Worm (Caenorhabditis elegans) whole organism, dauer: ENCODE results near the gene exos-4.2.

Experiments used
- unc-62 ChIP-seq: sonication (generic microtip); optimal IDR thresholded peaks from 2 replicates; lab custom pipeline; 2017; ENCODE audit warnings: missing biosample characterization, missing genetic modification reagents, missing genetic modification characterization

The exos-4.2 gene

DNA sequence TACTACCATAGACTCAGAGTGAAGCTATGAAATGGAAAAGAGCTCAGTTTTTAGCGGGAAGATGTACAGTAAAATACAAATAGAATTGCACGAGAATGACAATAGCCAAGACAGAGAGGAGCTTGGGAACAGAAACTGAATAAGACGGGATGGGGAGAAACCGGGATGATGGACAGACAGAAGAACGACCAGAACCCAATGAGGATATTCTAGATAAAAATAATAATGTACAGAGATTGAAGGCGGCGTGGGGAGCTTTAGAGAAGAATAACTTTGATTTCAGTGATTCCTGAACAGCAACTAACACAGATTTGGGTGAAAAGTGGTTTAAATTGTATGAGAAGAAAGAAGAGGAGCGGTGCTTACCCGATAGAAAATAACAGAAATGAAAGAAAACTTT, 21.5 kb downstream of the exos-4.2 start:
- TF ChIP-seq unc-62 = no peak

- TF ChIP-seq unc-62 = no peak
Measured at ce11 chrIII:883595-883994, 23.6 kb downstream of the exos-4.2 start.

DNA sequence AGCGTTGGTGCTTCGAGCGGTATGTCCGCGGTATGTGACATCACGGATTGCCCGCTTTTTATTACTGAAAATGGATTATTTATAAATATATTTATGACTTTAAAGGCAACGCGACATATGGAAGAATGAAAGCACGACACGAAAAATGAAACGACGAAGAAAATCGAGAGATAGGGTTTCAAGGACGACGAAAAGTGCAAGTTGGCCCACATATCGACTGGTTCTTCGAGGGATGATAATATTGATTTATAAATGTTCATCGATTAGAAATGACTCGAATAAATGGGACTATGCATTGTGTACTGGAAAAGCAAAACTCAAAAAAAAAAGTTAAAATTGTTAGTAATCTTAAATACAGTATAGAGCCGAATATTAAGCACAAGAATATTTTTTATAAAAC, 26.7 kb downstream of the exos-4.2 start, which contains the start of gene zer-1:
TSS of gene zer-1 (minus strand) at position 68 of the 400 bp plus-strand sequence.
- no peak for TF ChIP-seq unc-62

- TF ChIP-seq unc-62 = no peak
Measured at ce11 chrIII:887874-888299, 27.9 kb downstream of the exos-4.2 start.

- no peak for TF ChIP-seq unc-62
Measured at ce11 chrIII:888983-889549, 29.1 kb downstream of the exos-4.2 start.

- TF ChIP-seq unc-62 = no peak
Measured at ce11 chrIII:891014-891413, 31.0 kb downstream of the exos-4.2 start, which contains the start of gene T24C4.10. T24C4.10 (minus strand) TSS chrIII:891243.

DNA sequence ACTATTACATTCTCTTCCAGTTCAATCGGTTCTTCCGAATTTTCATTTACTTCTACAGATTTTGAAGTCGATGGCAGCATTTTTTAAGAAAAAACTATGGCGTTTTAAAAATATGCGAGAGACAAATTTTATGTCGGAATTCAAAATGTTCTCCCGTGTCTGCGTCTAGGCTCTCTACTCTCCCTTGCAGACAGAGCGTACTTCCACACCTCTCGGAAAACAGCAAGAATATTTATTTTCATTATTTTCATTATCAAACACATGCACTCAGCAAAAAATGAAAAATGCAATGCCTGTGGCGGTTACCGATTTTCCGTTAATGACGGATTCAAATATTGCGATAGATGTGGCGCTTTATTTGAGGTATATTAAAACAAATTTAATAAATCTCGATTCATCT, 35.5 kb downstream of the exos-4.2 start, which contains the start of the genes ztf-18 and F23H11.2:
TSS of gene ztf-18 (minus strand) at position 188 of the 400 bp plus-strand sequence.
TSS of gene F23H11.2 (plus strand) at position 223 of the 400 bp plus-strand sequence.
- TF ChIP-seq unc-62 = no peak

- TF ChIP-seq unc-62 = no peak
Measured at ce11 chrIII:896904-897303, 36.9 kb downstream of the exos-4.2 start.

DNA sequence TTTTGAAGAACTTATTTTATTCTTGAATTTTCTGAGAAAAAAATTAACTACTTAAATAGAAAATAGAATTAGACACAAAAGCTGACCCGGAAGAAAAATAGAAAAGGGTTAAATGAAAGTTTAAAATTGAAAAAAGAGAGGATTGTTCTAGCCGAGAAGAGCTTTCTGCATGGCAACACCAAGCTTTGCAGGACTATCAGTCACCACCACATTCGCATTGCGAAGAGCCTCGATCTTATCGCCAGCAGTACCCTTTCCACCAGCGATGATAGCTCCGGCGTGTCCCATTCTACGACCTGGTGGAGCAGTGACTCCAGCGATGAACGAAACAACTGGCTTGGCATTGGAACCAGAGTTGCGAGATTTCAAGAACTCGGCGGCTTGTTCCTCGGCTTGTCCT, 40.1 kb downstream of the exos-4.2 start:
- no peak for TF ChIP-seq unc-62

ce11 chrIII:901148-901547, 41.1 kb downstream of the exos-4.2 start, which contains the start of gene sucl-2:
sucl-2 (minus strand) TSS chrIII:901412.
- no peak for TF ChIP-seq unc-62

DNA sequence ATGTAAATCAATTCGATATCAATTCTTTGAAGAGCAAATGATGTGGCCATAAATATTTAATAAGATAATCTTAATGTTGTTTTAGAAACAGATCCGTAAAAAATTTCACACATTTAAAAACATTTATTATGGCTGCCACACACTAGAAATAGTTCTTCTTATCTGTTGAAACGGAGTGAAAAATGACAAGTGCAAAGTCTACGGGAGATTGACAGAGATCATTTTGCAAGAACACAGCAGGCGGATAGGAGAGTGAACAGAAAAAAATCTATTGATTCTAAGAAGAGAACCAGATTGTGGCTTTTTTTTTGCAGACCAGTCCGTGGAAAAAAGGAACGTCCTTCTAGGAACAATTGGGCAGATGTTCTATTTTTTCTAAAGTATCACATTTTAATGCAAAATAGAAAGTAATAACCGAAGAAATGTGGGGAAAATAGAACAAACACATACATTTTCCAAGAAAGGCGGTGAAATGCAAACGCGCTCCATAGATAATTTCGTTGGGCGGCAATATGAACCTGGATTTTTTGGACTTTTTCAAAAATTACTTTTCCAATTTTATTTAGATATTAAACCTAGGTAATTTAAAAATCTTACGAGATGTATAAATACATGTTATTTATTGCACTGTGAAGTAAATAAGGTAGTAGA, 41.7 kb downstream of the exos-4.2 start:
- no peak for TF ChIP-seq unc-62

DNA sequence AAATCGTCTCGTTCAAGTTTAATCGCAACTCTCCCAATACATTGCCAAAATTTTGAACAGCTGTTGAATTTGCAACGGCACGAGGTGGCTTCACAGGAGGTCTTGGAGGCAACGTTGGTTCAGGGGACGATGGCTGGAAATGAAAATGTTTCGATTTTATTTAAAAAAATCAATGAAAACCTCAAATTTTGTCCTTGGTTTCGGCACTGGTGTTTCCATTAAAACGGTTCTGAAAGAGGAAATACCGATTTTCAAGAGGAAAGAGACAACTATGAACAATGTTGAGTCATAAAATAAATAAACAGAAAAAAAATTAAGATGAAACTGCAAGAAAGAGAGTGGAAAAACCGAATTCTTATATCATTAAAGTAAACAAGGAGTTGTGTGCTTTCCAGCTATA, 47.3 kb downstream of the exos-4.2 start, which contains the start of gene F23H11.4:
TSS of gene F23H11.4 (minus strand) at position 229 of the 400 bp plus-strand sequence.
- TF ChIP-seq unc-62 = no peak

ce11 chrIII:907990-908389, 48.0 kb downstream of the exos-4.2 start:
- TF ChIP-seq unc-62 = no peak

DNA sequence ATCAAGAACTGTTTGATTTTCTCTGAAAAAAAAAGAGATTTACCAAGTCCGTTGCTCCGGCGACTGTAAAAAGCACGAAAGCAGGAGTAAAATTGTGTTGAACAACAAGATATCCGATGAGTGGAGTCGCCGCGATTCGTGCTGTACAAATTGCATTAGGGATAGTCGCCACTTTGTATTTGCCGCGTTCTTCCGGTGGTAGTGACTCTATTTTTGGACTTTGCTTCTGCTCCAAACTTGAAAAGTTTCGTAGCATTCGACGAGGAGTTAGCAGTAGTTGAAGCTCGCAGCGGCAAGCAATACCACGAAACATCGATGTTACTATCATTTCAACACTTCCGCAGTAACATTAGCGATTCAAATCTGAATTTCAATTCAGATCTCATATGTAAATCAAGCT, 49.5 kb downstream of the exos-4.2 start, which contains the start of gene crls-1:
TSS of gene crls-1 (minus strand) at position 363 of the 400 bp plus-strand sequence.
- no peak for TF ChIP-seq unc-62

ce11 chrIII:910540-911311, 50.7 kb downstream of the exos-4.2 start, which contains the start of the genes F23H11.5 and bra-2:
F23H11.5 (minus strand) TSS chrIII:910590.
bra-2 (plus strand) TSS chrIII:911261.
- no peak for TF ChIP-seq unc-62
